Fruit fly (Drosophila melanogaster): Measurements from ENCODE around the gene CG13407.

DNA sequence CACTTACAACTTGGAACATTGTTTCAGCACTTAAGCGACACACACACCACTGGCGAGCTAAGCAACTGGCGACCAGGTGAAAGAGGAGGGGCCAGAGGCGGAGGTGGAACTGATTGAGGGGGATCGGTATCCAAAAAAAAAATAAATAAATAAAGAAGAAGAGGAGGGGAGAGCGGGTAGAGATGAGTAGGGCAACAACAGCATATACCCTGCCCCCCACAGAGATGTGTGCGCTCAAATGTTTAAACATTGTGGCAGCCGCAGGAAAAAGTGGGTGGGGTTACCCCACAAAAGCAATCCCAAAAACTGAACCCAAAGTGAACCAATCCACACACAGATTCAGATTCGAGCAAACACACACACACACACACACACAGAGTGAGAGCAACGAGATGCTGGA, 47.2 kb downstream of the CG13407 start:
- no peak for TF ChIP-seq pad (GFP tag; optimal IDR thresholded peaks at IDR 0.05)
- TF ChIP-seq CG5204 (GFP tag; optimal IDR thresholded peaks at IDR 0.05): no peak
- TF ChIP-seq cic (GFP tag; optimal IDR thresholded peaks at IDR 0.05): no peak
- TF ChIP-seq kay (GFP tag; ENCODE audit: borderline replicate concordance): no peak
